Worm (Caenorhabditis elegans) whole organism, L4 larva: Measurements from ENCODE around the gene clec-256.

Experiments used
- F37D6.2 ChIP-seq: sonication (generic microtip); optimal IDR thresholded peaks from 2 replicates; lab custom pipeline; 2016; ENCODE audit warnings: mild to moderate bottlenecking, missing genetic modification characterization, missing compliant biosample characterization
- R02D3.7 ChIP-seq: fragments of 150-350 bp; sonication (generic microtip); optimal IDR thresholded peaks from 3 replicates; lab custom pipeline; 2014; ENCODE audit warnings: missing biosample characterization, missing genetic modification characterization
- Y105C5A.15 ChIP-seq: fragments of 200-800 bp; sonication (Bioruptor generic); IDR thresholded peaks from 2 replicates; pipeline ENCODE4 v1.3.6; 2022; ENCODE audit warnings: missing genetic modification characterization, missing compliant biosample characterization
- Y48G9A.11 ChIP-seq: fragments of 200-800 bp; sonication (Bioruptor generic); IDR thresholded peaks from 2 replicates; pipeline ENCODE4 v1.3.6; 2022; ENCODE audit warnings: missing genetic modification reagents, missing genetic modification characterization, missing compliant biosample characterization
- Y5F2A.4 ChIP-seq: fragments of 200-800 bp; sonication (Bioruptor generic); optimal IDR thresholded peaks from 2 replicates; lab custom pipeline; 2018; ENCODE audit warnings: mild to moderate bottlenecking, missing genetic modification characterization, missing compliant biosample characterization
- aha-1 ChIP-seq: fragments of 150-350 bp; peaks from one replicate; lab custom pipeline; 2014; ENCODE audit warnings: missing biosample characterization, missing genetic modification characterization
- attf-4 ChIP-seq: sonication (generic microtip); optimal IDR thresholded peaks from 3 replicates; lab custom pipeline; 2017; ENCODE audit warnings: missing biosample characterization, missing genetic modification characterization
- ceh-20 ChIP-seq: fragments of 200-800 bp; sonication (Bioruptor generic); IDR thresholded peaks from 2 replicates; pipeline ENCODE4 v1.3.6; 2022; ENCODE audit warnings: missing genetic modification reagents, missing genetic modification characterization, missing compliant biosample characterization
- daf-16 ChIP-seq, 3 experiments: sonication (generic microtip); optimal IDR thresholded peaks; 2 replicates each; lab custom pipeline; 2016 to 2017; ENCODE audit warnings: missing genetic modification characterization in 3 of 3, missing genetic modification reagents in 3 of 3, mild to moderate bottlenecking in 2 of 3, missing compliant biosample characterization in 2 of 3, missing biosample characterization in 1 of 3, moderate library complexity in 1 of 3
- dmd-6 ChIP-seq: fragments of 200-800 bp; sonication (Bioruptor generic); IDR thresholded peaks from 2 replicates; pipeline ENCODE4 v1.3.6; 2022; ENCODE audit warnings: missing genetic modification reagents, missing genetic modification characterization, missing compliant biosample characterization
- duxl-1 ChIP-seq: sonication (generic microtip); optimal IDR thresholded peaks from 2 replicates; lab custom pipeline; 2016; ENCODE audit warnings: mild to moderate bottlenecking, missing genetic modification characterization, moderate library complexity, missing compliant biosample characterization; ENCODE audit not compliant: poor library complexity
- dve-1 ChIP-seq: sonication (generic microtip); optimal IDR thresholded peaks from 2 replicates; lab custom pipeline; 2017; ENCODE audit warnings: antibody characterized with exemption, mild to moderate bottlenecking, missing genetic modification characterization, missing compliant biosample characterization; ENCODE audit not compliant: insufficient read depth
- egl-43 ChIP-seq: fragments of 200-800 bp; sonication (Bioruptor generic); IDR thresholded peaks from 2 replicates; pipeline ENCODE4 v1.3.6; 2022; ENCODE audit warnings: missing genetic modification reagents, missing genetic modification characterization, missing compliant biosample characterization
- fos-1 ChIP-seq: fragments of 150-350 bp; optimal IDR thresholded peaks from 2 replicates; lab custom pipeline; 2014; ENCODE audit warnings: missing biosample characterization, missing genetic modification characterization
- gei-8 ChIP-seq: fragments of 200-800 bp; sonication (Bioruptor generic); optimal IDR thresholded peaks from 2 replicates; lab custom pipeline; 2018; ENCODE audit warnings: mild to moderate bottlenecking, missing genetic modification characterization, missing compliant biosample characterization
- hlh-11 ChIP-seq: fragments of 200-800 bp; sonication (Bioruptor generic); optimal IDR thresholded peaks from 2 replicates; lab custom pipeline; 2018; ENCODE audit warnings: mild to moderate bottlenecking, missing genetic modification characterization, missing compliant biosample characterization
- hlh-30 ChIP-seq: sonication (generic microtip); optimal IDR thresholded peaks from 2 replicates; lab custom pipeline; 2017; ENCODE audit warnings: antibody characterized with exemption, mild to moderate bottlenecking, missing genetic modification characterization, missing compliant biosample characterization; ENCODE audit not compliant: insufficient read depth
- hmg-1.1 ChIP-seq: fragments of 200-800 bp; sonication (Bioruptor generic); IDR thresholded peaks from 2 replicates; pipeline ENCODE4 v1.3.6; 2022; ENCODE audit warnings: missing genetic modification reagents, missing genetic modification characterization, missing compliant biosample characterization
- lim-7 ChIP-seq: fragments of 200-800 bp; sonication (Bioruptor generic); IDR thresholded peaks from 2 replicates; pipeline ENCODE4 v1.3.6; 2022; ENCODE audit warnings: missing genetic modification characterization, missing compliant biosample characterization
- lin-13 ChIP-seq: fragments of 150-350 bp; optimal IDR thresholded peaks from 2 replicates; lab custom pipeline; 2014; ENCODE audit warnings: missing biosample characterization, missing genetic modification reagents, missing genetic modification characterization
- lin-38 ChIP-seq: fragments of 200-800 bp; sonication (Bioruptor generic); IDR thresholded peaks from 2 replicates; pipeline ENCODE4 v1.3.6; 2022; ENCODE audit warnings: missing genetic modification reagents, missing genetic modification characterization, missing compliant biosample characterization
- lsy-2 ChIP-seq, 2 experiments: fragments of 150-350 bp in 1 of 2; sonication (generic microtip) in 1 of 2; optimal IDR thresholded peaks; 2 replicates each; lab custom pipeline; 2014 to 2017; ENCODE audit warnings: missing biosample characterization in 2 of 2, missing genetic modification characterization in 2 of 2
- mdl-1 ChIP-seq, 2 experiments: fragments of 150-350 bp in 1 of 2; sonication (generic microtip) in 1 of 2; optimal IDR thresholded peaks; 2 replicates each; lab custom pipeline; 2014 to 2017; ENCODE audit warnings: missing biosample characterization in 2 of 2, missing genetic modification characterization in 2 of 2
- mep-1 ChIP-seq: fragments of 150-350 bp; sonication (generic microtip); optimal IDR thresholded peaks from 3 replicates; lab custom pipeline; 2014; ENCODE audit warnings: missing biosample characterization, missing genetic modification characterization
- mxl-3 ChIP-seq: fragments of 200-800 bp; sonication (Bioruptor generic); optimal IDR thresholded peaks from 2 replicates; lab custom pipeline; 2018; ENCODE audit warnings: mild to moderate bottlenecking, missing genetic modification characterization, missing compliant biosample characterization
- nhr-10 ChIP-seq: fragments of 150-350 bp; optimal IDR thresholded peaks from 2 replicates; lab custom pipeline; 2014; ENCODE audit warnings: missing biosample characterization, missing genetic modification characterization
- nhr-102 ChIP-seq: sonication (generic microtip); optimal IDR thresholded peaks from 2 replicates; lab custom pipeline; 2016; ENCODE audit warnings: mild to moderate bottlenecking, missing genetic modification characterization, moderate library complexity, missing compliant biosample characterization
- nhr-11 ChIP-seq: fragments of 150-350 bp; optimal IDR thresholded peaks from 2 replicates; lab custom pipeline; 2014; ENCODE audit warnings: missing biosample characterization, missing genetic modification characterization
- nhr-28 ChIP-seq: fragments of 150-350 bp; optimal IDR thresholded peaks from 2 replicates; lab custom pipeline; 2014; ENCODE audit warnings: missing biosample characterization, missing genetic modification characterization
- nhr-48 ChIP-seq: sonication (generic microtip); optimal IDR thresholded peaks from 2 replicates; lab custom pipeline; 2016; ENCODE audit warnings: mild to moderate bottlenecking, missing genetic modification characterization, missing compliant biosample characterization
- nhr-77 ChIP-seq: fragments of 150-350 bp; optimal IDR thresholded peaks from 2 replicates; lab custom pipeline; 2014; ENCODE audit warnings: missing biosample characterization, missing genetic modification characterization
- pha-4 ChIP-seq, 2 experiments: fragments of 150-350 bp in 1 of 2; fragments of 200-800 bp in 1 of 2; sonication (Bioruptor generic) in 1 of 2; IDR thresholded peaks in 1 of 2; optimal IDR thresholded peaks in 1 of 2; 2 replicates each; pipeline versions ENCODE4 v1.3.6 to Lab custom; 2014 to 2022; ENCODE audit warnings: missing genetic modification characterization in 2 of 2, missing genetic modification reagents in 2 of 2, missing biosample characterization in 1 of 2, missing compliant biosample characterization in 1 of 2
- php-3 ChIP-seq: fragments of 200-800 bp; sonication (Bioruptor generic); IDR thresholded peaks from 2 replicates; pipeline ENCODE4 v1.3.6; 2022; ENCODE audit warnings: missing genetic modification reagents, missing genetic modification characterization, missing compliant biosample characterization
- pqm-1 ChIP-seq: sonication (generic microtip); optimal IDR thresholded peaks from 2 replicates; lab custom pipeline; 2017; ENCODE audit warnings: missing biosample characterization, missing genetic modification characterization
- rbr-2 ChIP-seq: sonication (generic microtip); optimal IDR thresholded peaks from 2 replicates; lab custom pipeline; 2016; ENCODE audit warnings: missing genotype, missing genetic modification characterization, missing compliant biosample characterization
- set-16 ChIP-seq: fragments of 200-800 bp; sonication (Bioruptor generic); IDR thresholded peaks from 2 replicates; pipeline ENCODE4 v1.3.6; 2022; ENCODE audit warnings: missing genetic modification reagents, missing genetic modification characterization, missing compliant biosample characterization
- tra-1 ChIP-seq: fragments of 200-800 bp; sonication (Bioruptor generic); IDR thresholded peaks from 2 replicates; pipeline ENCODE4 v1.3.6; 2022; ENCODE audit warnings: missing genetic modification reagents, missing genetic modification characterization, missing compliant biosample characterization
- unc-39 ChIP-seq: sonication (generic microtip); optimal IDR thresholded peaks from 2 replicates; lab custom pipeline; 2017; ENCODE audit warnings: missing biosample characterization, missing genetic modification characterization
- unc-62 ChIP-seq, 3 experiments: fragments of 150-350 bp in 1 of 3; sonication (generic microtip); optimal IDR thresholded peaks in 2 of 3; peaks in 1 of 3; 1 replicate in 1 of 3; 2 replicates in 2 of 3; lab custom pipeline; 2014 to 2017; ENCODE audit warnings: missing biosample characterization in 3 of 3, missing genetic modification characterization in 3 of 3, missing genetic modification reagents in 3 of 3, missing genotype in 1 of 3
- zfp-3 ChIP-seq: fragments of 200-800 bp; sonication (Bioruptor generic); conservative IDR thresholded peaks from 2 replicates; pipeline ENCODE4 v1.3.6; 2022; ENCODE audit warnings: missing genetic modification reagents, missing genetic modification characterization, missing compliant biosample characterization
- zip-11 ChIP-seq: fragments of 200-800 bp; sonication (Bioruptor generic); IDR thresholded peaks from 2 replicates; pipeline ENCODE4 v1.3.6; 2022; ENCODE audit warnings: missing genetic modification characterization, missing compliant biosample characterization
- ztf-7 ChIP-seq: fragments of 150-350 bp; optimal IDR thresholded peaks from 2 replicates; lab custom pipeline; 2014; ENCODE audit warnings: missing biosample characterization, missing genetic modification characterization

Gene clec-256

ce11 chrV:18780605-18781004 lies 9.1 kb downstream of the clec-256 start:
- TF ChIP-seq unc-62 (GFP tag; optimal IDR thresholded peaks at IDR 0.05 in 1 of 2; lab: Kevin White, UChicago), result peak in 1 of 2 experiments; percentile 41
- TF ChIP-seq unc-62 (tag; optimal IDR thresholded peaks at IDR 0.05; lab: Kevin White, UChicago), result no peak
- TF ChIP-seq php-3 (GFP tag; lab: Robert Waterston, UW), result no peak
- no peak for TF ChIP-seq nhr-11 (tag; lab: Kevin White, UChicago)
- no peak for TF ChIP-seq ztf-7 (tag; lab: Kevin White, UChicago)
- TF ChIP-seq lin-13 (GFP tag; lab: Kevin White, UChicago), result peak; percentile 49
- no peak for TF ChIP-seq Y5F2A.4 (GFP tag; lab: Kevin White, UChicago)
- 0 out of 2 replicates have a peak, but pooled peaks have one; percentile 12 for TF ChIP-seq lin-38 (GFP tag; lab: Robert Waterston, UW)
- TF ChIP-seq aha-1, result no peak
- no peak for TF ChIP-seq Y48G9A.11 (GFP tag; lab: Robert Waterston, UW)
- TF ChIP-seq hmg-1.1 (GFP tag; lab: Robert Waterston, UW), result no peak
- TF ChIP-seq hlh-11 (tag; lab: Kevin White, UChicago), result no peak
- TF ChIP-seq rbr-2 (tag; lab: Kevin White, UChicago), result no peak
- 0 out of 2 replicates have a peak, but pooled peaks have one; percentile 17 for TF ChIP-seq egl-43 (GFP tag; lab: Robert Waterston, UW)
- no peak for TF ChIP-seq Y105C5A.15 (GFP tag; lab: Robert Waterston, UW)
- TF ChIP-seq nhr-10 (tag; lab: Kevin White, UChicago), result no peak
- TF ChIP-seq unc-39 (tag; lab: Kevin White, UChicago), result no peak
- no peak for TF ChIP-seq lim-7 (GFP tag; lab: Robert Waterston, UW)
- 0 out of 2 replicates have a peak, but pooled peaks have one; percentile 31 for TF ChIP-seq pha-4 (GFP tag; IDR thresholded peaks at IDR 0.05; lab: Robert Waterston, UW)
- TF ChIP-seq pha-4 (tag; optimal IDR thresholded peaks at IDR 0.05; lab: Kevin White, UChicago), result no peak
- no peak for TF ChIP-seq zip-11 (GFP tag; lab: Robert Waterston, UW)
- TF ChIP-seq tra-1, result 0 out of 2 replicates have a peak, but pooled peaks have one; percentile 15
- TF ChIP-seq, all 104 proteins: peak for 6

DNA sequence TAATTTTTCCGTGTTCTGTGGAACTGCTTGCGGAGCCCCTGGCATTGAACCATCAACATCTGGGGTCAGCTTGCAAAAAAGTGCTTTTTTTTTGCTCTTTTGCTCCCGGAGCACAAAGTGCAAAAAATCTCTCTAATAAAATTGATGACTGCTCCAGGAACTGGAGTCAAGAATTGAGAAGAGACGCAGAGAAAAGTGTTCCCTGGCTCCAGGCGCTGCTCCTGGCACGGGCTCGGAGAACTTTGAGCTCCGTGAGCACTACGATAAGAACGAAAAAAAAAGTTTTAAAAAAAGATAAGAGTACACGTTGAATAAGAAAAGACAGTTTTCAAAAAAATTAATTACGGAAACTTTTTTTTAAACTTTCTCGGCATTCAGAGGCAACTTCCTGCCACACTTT lies 11.3 kb downstream of the clec-256 start:
- TF ChIP-seq fos-1 (tag; lab: Kevin White, UChicago), result no peak
- no peak for TF ChIP-seq zfp-3 (GFP tag; lab: Robert Waterston, UW)
- TF ChIP-seq nhr-77 (tag; lab: Kevin White, UChicago), result peak; percentile 2
- peak; percentile 92 for TF ChIP-seq duxl-1 (tag; lab: Kevin White, UChicago)
- peak; percentile 4 for TF ChIP-seq nhr-48
- TF ChIP-seq daf-16 (GFP tag; optimal IDR thresholded peaks at IDR 0.05; lab: Kevin White, UChicago), result peak in 1 of 2 experiments; percentile 8
- peak; percentile 57 for TF ChIP-seq daf-16 (tag; optimal IDR thresholded peaks at IDR 0.05; lab: Kevin White, UChicago)
- TF ChIP-seq gei-8 (GFP tag; lab: Kevin White, UChicago), result no peak
- peak; percentile 25 for TF ChIP-seq mep-1 (tag; lab: Kevin White, UChicago)
- peak; percentile 87 for TF ChIP-seq dmd-6
- TF ChIP-seq F37D6.2 (tag; lab: Kevin White, UChicago), result no peak
- 0 out of 2 replicates have a peak, but pooled peaks have one; percentile 20 for TF ChIP-seq ceh-20
- peak in 1 of 2 experiments; percentile 40 for TF ChIP-seq lsy-2 (tag; optimal IDR thresholded peaks at IDR 0.05; lab: Kevin White, UChicago)
- TF ChIP-seq hlh-30, result peak; percentile 3
- TF ChIP-seq attf-4 (tag; lab: Kevin White, UChicago), result no peak
- TF ChIP-seq nhr-28 (tag; lab: Kevin White, UChicago), result peak; percentile 71
- no peak for TF ChIP-seq R02D3.7 (tag; lab: Kevin White, UChicago)
- TF ChIP-seq pqm-1, result peak; percentile 58
- peak; percentile 39; the same call in 1 of the 2 replicates for TF ChIP-seq set-16
- TF ChIP-seq nhr-102 (tag; lab: Kevin White, UChicago), result no peak
- TF ChIP-seq mdl-1 (tag; optimal IDR thresholded peaks at IDR 0.05; lab: Kevin White, UChicago), result no peak
- TF ChIP-seq php-3 (GFP tag; lab: Robert Waterston, UW), result peak; percentile 40; the same call in 1 of the 2 replicates
- TF ChIP-seq dve-1, result peak; percentile 77
- TF ChIP-seq hlh-11 (tag; lab: Kevin White, UChicago), result peak; percentile 79
- TF ChIP-seq mxl-3, result no peak
